Fruit fly (Drosophila melanogaster) whole organism, larva: ENCODE measurements around the gene colt.

Experiments
- noc ChIP-seq: fragments of 200-800 bp; sonication (Bioruptor generic); optimal IDR thresholded peaks from 3 replicates; lab custom pipeline; 2019; ENCODE audit warnings: missing biosample characterization, mild to moderate bottlenecking, missing genetic modification characterization, moderate library complexity

The colt gene

DNA sequence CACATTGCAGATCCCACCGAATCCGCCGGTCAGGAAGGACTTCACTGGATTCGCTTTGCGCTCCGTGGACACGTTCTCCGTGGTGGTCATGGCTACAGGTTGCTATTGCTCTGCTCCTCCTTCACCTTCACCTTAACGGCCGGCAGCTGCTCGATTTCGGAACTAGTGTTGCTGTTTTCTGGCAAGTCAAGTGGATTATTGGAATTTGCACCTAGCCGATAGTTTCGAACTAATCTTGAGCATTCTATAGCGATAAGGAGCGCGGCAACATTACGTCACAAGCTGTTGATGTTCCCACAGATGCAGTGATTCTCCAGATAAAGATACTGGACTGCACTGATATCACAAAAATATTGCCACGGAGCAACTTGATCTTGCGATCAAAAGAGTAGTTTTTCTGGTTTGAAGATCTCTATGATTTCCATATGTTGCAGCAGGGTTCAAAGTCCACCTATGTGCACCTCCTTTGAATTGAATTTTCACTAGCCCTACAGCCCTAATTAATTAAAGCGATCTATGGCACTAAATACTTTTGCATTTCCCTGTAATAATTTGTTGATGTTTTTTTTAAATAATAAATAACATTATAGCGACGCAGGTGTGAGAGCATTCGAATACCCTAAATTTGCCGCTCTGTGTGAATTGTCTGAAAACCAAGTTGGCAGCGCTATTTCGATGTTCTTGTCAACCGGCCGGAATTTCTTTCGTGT is at the start of gene colt, which contains the start of gene HINT1:
Gene colt, minus strand, starts transcription at position 594 of the 710 bp plus-strand sequence.
Gene HINT1, plus strand, starts transcription at position 660 of the 710 bp plus-strand sequence.
- peak; percentile 35 for TF ChIP-seq noc (tag; lab: Kevin White, UChicago)

dm6 chr2L:2815673-2816072 is 45.8 kb upstream of the colt start, which contains the start of gene G6P:
Gene G6P, minus strand, starts transcription at chr2L:2815760.
- TF ChIP-seq noc (tag; lab: Kevin White, UChicago) = no peak

DNA sequence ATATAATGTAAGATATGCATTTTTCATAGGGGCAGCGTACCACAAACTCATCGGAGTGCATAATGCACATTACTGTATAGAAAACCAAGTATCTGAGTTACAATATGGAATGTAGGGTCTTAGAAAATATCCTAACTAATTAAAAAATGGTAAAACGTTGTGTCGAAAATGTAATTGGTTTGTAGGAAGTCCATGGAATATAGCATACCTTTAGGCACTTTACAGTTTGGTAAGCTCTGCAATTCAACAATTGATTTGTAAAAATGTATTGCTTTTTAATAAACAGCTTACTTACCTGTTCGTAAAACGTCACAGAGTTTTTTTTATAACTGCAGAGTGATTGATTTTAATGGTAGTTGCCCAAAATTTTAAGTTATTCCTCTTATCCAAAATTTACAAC is 42.3 kb upstream of the colt start, which contains the start of gene CG2964:
Gene CG2964, plus strand, starts transcription at position 301 of the 400 bp plus-strand sequence.
- TF ChIP-seq noc (tag; lab: Kevin White, UChicago) = no peak

dm6 chr2L:2810831-2811230 is 41.0 kb upstream of the colt start:
- TF ChIP-seq noc (tag; lab: Kevin White, UChicago) = peak; percentile 79

dm6 chr2L:2808038-2808699 is 38.3 kb upstream of the colt start:
- TF ChIP-seq noc (tag; lab: Kevin White, UChicago) = peak; percentile 49

dm6 chr2L:2807597-2807996 is 37.7 kb upstream of the colt start:
- no peak for TF ChIP-seq noc (tag; lab: Kevin White, UChicago)

DNA sequence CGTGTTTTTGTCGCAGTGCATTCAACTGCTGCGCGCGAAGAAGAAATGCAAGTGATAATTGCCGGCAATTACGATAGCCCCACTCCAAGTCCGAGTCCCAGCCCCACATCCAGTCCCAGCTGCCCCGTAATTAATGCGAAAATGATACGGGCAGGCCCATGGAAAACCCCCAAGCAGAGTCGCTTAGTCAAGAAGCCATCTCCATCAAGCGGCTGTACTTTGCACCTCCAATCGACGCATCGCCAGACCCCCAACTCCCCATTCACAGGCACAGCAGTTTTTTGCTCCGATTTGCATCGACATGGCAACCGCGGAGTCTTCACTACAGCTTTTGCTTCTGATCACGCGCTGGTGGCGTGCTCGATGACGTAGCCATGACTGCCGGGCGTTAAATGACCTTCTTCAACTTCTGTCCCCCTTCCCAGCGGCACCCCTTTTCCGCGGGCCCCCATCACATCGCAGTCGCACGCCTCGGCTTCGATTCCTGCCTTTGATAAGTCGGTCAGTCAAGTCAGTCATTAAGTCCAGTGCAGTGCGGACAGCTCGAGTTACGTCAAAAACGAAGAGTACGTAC is 36.4 kb upstream of the colt start:
- no peak for TF ChIP-seq noc (tag; lab: Kevin White, UChicago)

- peak; percentile 5 for TF ChIP-seq noc (tag; lab: Kevin White, UChicago)
Observed at dm6 chr2L:2804634-2805311, 34.9 kb upstream of the colt start, which contains the start of gene daw. Gene daw, plus strand, starts transcription at chr2L:2805261.

DNA sequence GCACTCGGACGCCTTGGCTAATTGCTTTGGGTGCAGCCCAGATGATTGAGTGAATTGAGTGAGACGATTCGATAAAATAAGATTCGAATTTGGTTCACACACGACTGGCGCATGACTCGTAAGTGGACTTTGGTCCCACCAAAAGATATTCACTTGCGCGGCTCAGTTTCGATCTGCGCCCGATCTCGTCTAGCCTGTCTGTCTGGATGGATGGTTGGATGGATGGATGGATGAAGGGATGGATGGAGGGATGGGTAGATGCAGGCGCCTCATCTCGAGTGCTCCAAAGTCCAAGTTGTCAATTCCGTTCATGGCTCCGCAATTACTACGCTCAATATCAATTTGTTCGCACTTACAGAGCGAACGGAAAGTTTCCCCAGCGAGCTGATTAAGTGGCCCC is 32.7 kb upstream of the colt start:
- no peak for TF ChIP-seq noc (tag; lab: Kevin White, UChicago)

DNA sequence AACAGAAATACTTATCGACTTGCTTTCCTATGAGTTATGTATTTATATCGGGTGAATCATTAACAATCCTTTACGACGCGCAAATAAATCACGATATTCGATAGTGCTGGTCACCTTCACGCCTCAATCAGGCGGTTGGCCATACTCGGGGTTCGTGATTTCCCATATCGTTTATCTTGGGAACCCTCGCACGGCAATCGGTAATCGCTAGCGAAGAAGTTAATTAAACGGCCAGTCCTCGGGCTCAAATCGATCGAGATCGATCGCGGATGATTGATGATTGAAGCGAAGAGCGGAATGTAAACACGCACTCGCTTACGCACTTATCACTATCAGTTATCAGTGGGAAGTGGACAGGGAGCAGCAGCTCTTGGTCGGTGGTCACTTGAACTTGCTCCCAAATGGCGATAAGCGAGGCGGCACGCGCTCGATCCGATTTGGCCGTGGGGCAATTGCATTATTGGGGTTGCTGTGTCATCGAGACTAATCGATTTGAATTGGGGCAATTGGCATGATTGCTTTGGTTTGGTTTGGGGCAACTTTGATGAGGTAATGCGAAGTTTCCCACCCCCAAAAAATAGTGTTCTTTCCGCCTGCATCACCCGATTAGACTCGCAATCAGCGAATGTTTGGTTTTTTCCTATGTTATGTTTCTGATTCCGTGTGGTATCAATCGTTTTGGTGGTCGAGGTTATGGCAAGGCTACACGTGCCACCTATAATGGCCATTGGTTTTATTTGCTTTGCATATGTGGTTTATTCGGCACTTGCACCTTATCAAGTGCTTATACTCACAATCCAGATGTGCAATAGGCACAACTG is 31.3 kb upstream of the colt start:
- TF ChIP-seq noc (tag; lab: Kevin White, UChicago) = peak; percentile 35

DNA sequence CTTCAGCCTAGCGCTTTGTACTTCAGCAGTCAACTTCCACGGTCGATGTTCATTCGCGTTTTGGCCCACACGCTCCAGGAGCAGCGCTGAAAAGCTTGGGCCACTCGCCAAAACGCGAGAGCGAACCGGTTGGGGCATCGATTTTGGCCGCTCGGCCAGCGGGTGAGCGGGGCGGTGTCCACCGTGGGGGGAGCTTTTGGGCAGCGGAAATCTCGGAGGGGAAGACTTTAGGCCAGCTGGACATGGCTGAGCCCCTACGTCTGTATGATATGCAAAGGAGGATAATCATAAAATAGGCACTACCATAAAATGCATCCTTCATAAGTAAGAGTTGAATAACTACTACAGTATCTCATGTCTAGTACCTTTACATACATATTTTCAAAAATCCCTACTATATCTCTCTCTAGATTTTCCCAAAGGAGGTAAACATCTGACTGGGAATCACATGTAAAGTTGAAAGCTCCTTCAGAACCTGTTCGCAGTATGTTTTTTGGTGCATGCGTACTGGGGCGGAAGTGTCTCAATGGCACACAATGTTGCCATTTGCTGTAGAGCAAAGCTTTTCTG is 30.1 kb upstream of the colt start, which contains the start of gene Syt1:
Gene Syt1, minus strand, starts transcription at position 71 of the 570 bp plus-strand sequence.
- TF ChIP-seq noc (tag; lab: Kevin White, UChicago) = no peak

- TF ChIP-seq noc (tag; lab: Kevin White, UChicago) = no peak
Observed at dm6 chr2L:2797186-2797585, 27.3 kb upstream of the colt start.

- no peak for TF ChIP-seq noc (tag; lab: Kevin White, UChicago)
Observed at dm6 chr2L:2782790-2783189, 12.9 kb upstream of the colt start.

DNA sequence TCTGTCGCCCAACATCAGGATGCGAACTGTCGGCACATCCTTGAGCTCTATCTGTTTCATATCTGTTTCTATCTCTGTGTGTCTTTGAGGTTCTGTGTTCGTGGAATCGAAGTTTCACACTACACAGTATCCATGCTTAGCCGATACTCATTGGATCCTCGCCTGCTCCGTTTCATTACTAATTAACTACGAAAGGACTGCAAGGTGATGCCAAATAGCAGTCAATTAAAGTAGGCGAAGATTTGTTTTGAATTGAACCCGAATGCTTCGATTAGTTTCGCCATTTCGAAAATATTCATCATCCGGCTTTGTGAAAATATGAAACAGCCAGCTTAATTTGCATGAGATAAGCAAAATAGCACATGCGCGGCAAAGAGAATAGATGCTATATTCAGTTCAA is 1.8 kb upstream of the colt start, which contains the start of gene CG15399:
Gene CG15399, minus strand, starts transcription at position 101 of the 400 bp plus-strand sequence.
- no peak for TF ChIP-seq noc (tag; lab: Kevin White, UChicago)
